Worm (Caenorhabditis elegans): ENCODE measurements around the gene B0361.11.

B0361.11 gene

DNA sequence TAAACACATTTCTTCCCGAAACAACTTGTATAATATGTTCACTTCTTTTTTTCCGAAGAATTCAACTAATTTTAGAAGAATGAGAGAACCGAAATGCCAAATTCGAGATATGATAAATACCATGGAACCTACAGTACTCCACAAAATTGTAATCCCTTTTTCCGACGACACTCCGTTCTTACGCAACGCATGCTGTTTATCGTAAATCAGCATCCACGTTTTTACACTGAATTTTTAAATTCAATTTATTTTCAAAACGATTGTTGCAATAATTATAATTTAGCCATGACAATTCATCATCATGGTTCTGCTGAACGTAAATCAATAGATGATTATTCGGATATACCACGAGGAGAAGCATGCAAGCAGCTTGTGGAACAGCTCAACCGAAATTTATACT lies 3.8 kb downstream of the B0361.11 start, which contains the start of gene B0361.3:
TSS of gene B0361.3 (plus strand) at position 284 of the 400 bp plus-strand sequence.
- TF ChIP-seq ref-2 (tag; optimal IDR thresholded peaks at IDR 0.05) (no peak), unc-42 (tag; optimal IDR thresholded peaks at IDR 0.05) (peak; percentile 2)

DNA sequence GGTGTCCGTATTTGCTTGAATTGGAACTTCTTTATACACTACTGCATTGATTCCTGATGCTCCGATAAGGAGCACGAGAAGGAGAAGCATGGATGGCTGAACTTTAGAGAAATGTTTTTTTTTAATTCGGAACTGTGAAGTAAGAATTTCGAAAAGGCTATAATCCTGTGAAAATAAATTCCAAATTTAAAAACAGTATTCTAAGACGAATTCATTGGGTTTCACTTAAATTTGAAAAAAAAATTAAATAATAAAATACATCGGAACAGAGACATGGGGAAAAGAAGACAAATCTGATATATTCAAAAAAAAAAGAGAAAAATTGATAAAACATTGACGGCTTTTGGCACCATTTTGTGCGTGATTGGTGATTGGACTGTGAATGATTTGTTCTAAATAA lies 8.4 kb downstream of the B0361.11 start, which contains the start of gene pho-5:
TSS of gene pho-5 (minus strand) at position 101 of the 400 bp plus-strand sequence.
- TF ChIP-seq fkh-10 (GFP tag; optimal IDR thresholded peaks at IDR 0.05), result no peak

DNA sequence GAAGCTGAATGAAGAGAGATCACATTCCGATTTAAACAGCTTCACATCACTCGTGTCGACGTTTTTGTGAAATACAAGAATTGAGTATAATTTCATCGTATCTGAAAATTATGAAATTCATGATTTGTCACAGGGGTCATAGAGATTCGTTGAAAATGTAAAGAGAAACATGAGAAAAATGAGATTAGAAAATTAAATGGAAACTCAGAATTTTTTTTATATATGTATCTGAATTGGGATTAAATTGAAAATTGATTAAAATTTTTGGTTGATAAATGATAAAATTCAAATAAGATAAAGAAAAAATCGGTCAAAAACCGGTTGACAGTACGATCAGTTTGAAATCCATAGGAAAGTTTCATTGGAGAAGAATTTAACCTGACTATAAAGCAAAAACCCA lies 10.1 kb downstream of the B0361.11 start, which contains the start of gene ykt-6:
TSS of gene ykt-6 (minus strand) at position 101 of the 400 bp plus-strand sequence.
- TF ChIP-seq ceh-30 (tag; optimal IDR thresholded peaks at IDR 0.05) (no peak), ceh-45 (GFP tag; IDR thresholded peaks at IDR 0.05) (no peak), hlh-13 (GFP tag; optimal IDR thresholded peaks at IDR 0.05) (no peak), ceh-31 (tag; optimal IDR thresholded peaks at IDR 0.05) (no peak), gmeb-2 (tag; optimal IDR thresholded peaks at IDR 0.05) (no peak), fkh-6 (tag; optimal IDR thresholded peaks at IDR 0.05) (no peak), hlh-30 (tag; optimal IDR thresholded peaks at IDR 0.05; ENCODE audit: insufficient read depth) (no peak), unc-55 (GFP tag; optimal IDR thresholded peaks at IDR 0.05) (no peak), pros-1 (tag; optimal IDR thresholded peaks at IDR 0.05) (no peak), syd-9 (tag; optimal IDR thresholded peaks at IDR 0.05) (no peak), lin-11 (tag; optimal IDR thresholded peaks at IDR 0.05) (no peak), sdc-2 (tag; optimal IDR thresholded peaks at IDR 0.05) (no peak)

DNA sequence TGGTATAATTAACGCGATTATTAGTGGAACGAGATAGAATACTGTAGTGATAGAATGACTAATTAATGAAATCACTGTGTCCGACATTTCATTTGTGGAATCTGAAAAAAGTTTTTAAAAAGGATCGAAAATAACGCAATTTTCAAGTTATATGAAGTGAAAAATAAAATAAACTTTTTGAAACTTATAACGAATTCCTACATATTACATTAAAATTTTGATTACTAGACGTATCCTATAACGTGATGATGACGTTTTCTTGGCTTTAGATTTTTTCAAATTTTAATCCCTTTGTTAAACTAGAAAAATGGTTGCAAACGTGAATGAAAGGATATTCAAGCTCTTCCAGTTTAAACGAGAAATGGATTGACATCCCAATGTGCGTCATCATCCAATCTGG lies 13.1 kb downstream of the B0361.11 start, which contains the start of gene algn-11:
TSS of gene algn-11 (minus strand) at position 101 of the 400 bp plus-strand sequence.
- no peak for TF ChIP-seq che-1 (tag; optimal IDR thresholded peaks at IDR 0.05)
- TF ChIP-seq elt-2 (tag; optimal IDR thresholded peaks at IDR 0.05), result no peak
- TF ChIP-seq npax-4 (tag; optimal IDR thresholded peaks at IDR 0.05), result no peak
- no peak for TF ChIP-seq ceh-48 (tag; optimal IDR thresholded peaks at IDR 0.05)

DNA sequence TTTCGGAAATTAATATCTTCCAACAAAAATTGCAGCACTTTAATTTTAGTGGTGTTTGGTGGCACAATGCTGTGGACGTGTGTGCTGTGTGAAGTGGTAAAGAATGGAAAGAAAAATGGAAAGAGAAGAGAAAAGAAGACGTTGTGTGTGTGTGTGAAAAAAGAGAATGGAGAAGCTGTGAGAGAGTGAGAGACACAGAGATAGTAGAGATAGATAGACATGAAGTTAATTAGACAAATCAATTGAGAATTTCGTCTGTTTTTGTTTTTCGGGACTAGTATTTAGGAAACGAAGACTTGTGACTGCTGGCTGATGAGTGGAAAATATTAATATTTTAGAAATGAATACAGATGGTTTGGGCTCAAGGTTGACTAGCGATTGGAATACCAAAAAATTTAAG lies 13.8 kb downstream of the B0361.11 start:
- peak; percentile 48 for TF ChIP-seq unc-42 (tag; optimal IDR thresholded peaks at IDR 0.05)
- no peak for TF ChIP-seq zip-5 (tag; optimal IDR thresholded peaks at IDR 0.05)
- TF ChIP-seq pha-2 (tag; optimal IDR thresholded peaks at IDR 0.05), result no peak
- TF ChIP-seq eyg-1 (tag; optimal IDR thresholded peaks at IDR 0.05), result no peak
- TF ChIP-seq ets-4 (tag; optimal IDR thresholded peaks at IDR 0.05), result no peak
- no peak for TF ChIP-seq hlh-6 (tag; optimal IDR thresholded peaks at IDR 0.05)
- TF ChIP-seq fax-1 (tag; optimal IDR thresholded peaks at IDR 0.05), result no peak

DNA sequence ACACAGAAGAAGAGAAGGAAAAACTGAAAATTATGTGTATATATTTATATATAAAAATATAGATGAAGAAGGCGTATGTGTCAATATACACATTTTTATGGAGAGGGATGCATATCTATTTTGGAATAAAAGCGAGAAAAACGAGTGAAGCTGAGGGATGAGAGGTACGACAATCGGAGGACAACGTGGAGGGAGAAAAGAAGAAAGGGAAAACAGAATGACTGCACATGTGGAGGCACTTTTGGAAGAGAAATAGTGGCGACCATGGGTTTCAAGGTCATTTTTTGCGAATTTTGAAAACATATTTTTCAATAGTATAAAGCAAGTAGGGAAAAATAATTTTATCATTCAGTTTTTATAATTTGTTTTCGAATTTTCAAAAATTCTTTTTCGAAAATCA lies 15.2 kb downstream of the B0361.11 start:
- no peak for TF ChIP-seq madf-2 (tag; optimal IDR thresholded peaks at IDR 0.05)
- TF ChIP-seq unc-3 (GFP tag; conservative IDR thresholded peaks at IDR 0.05), result no peak
- no peak for TF ChIP-seq unc-3 (tag; optimal IDR thresholded peaks at IDR 0.05)
- peak; percentile 10 for TF ChIP-seq unc-55 (GFP tag; optimal IDR thresholded peaks at IDR 0.05)

DNA sequence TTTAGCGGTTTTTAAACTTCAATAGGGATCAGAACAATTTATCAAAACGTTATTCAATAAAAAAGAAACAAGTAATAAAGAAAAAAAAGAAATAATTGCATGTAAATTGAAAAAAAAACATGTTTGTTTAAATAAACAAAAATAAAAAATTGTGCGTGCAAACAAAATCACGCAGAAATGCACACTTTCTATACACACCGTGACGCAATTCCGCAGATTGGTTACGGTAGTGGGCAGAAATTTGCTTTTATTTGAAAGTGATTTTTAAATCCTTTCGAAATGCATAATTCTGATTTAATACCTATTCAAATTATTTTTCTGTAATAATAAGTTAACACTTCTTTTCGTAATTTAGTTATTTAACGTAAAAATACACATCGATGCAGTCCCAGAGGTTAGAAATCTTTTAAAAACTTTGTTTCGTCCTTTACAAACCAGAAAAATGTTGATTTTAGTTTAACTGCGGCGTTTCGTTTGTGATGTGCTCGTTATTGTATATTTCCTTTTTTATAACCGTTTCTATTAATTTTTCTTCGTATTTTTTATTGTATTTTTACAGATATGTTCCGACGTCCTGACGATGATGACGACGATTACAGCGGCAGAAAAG lies 15.8 kb downstream of the B0361.11 start, which contains the start of gene cwf-19L2:
TSS of gene cwf-19L2 (plus strand) at position 560 of the 610 bp plus-strand sequence.
- TF ChIP-seq ceh-31 (tag; optimal IDR thresholded peaks at IDR 0.05) (no peak), sox-4 (tag; optimal IDR thresholded peaks at IDR 0.05) (no peak), ceh-34 (tag; optimal IDR thresholded peaks at IDR 0.05) (no peak), C08G9.2 (tag; optimal IDR thresholded peaks at IDR 0.05) (no peak)
